Worm (Caenorhabditis elegans): ENCODE data around the gene tkr-1.

ce11 chrIII:9393114-9393780 lies 9.7 kb downstream of the tkr-1 start, which contains the start of the genes gpr-2 and rgr-1:
- TF ChIP-seq ztf-29 (GFP tag; IDR thresholded peaks at IDR 0.05) (no peak), tab-1 (GFP tag; IDR thresholded peaks at IDR 0.05) (no peak), ref-1 (GFP tag; conservative IDR thresholded peaks at IDR 0.05) (no peak)

All from whole organism, midembryonic.